Worm (Caenorhabditis elegans) whole organism, L4 larva: ENCODE results near the gene lgc-11.

Experiments used
- hmg-1.1 ChIP-seq: fragments of 200-800 bp; sonication (Bioruptor generic); IDR thresholded peaks from 2 replicates; pipeline ENCODE4 v1.3.6; 2022; ENCODE audit warnings: missing genetic modification reagents, missing genetic modification characterization, missing compliant biosample characterization
- skn-1 ChIP-seq: fragments of 150-350 bp; optimal IDR thresholded peaks from 2 replicates; lab custom pipeline; 2014; ENCODE audit warnings: missing biosample characterization, missing genetic modification characterization
- ztf-11 ChIP-seq: fragments of 150-350 bp; optimal IDR thresholded peaks from 2 replicates; lab custom pipeline; 2014; ENCODE audit warnings: missing biosample characterization, missing genetic modification characterization

- TF ChIP-seq hmg-1.1 (GFP tag; lab: Robert Waterston, UW) (no peak), ztf-11 (no peak), skn-1 (tag; lab: Kevin White, UChicago) (no peak)
Measured at ce11 chrX:7478948-7479347, 27.5 kb downstream of the lgc-11 start, which contains the start of gene mek-1.
